Fruit fly (Drosophila melanogaster) whole organism, wandering third instar larva: Measurements from ENCODE around the gene CG13127.

Source experiments
- Abd-B ChIP-seq: fragments of >200 bp; optimal IDR thresholded peaks from 2 replicates; lab custom pipeline; 2017; ENCODE audit warnings: missing biosample characterization, missing genetic modification characterization
- CG32264 ChIP-seq: fragments of 200-800 bp; sonication (Bioruptor generic); optimal IDR thresholded peaks from 2 replicates; lab custom pipeline; 2016; ENCODE audit warnings: missing biosample characterization, missing genetic modification characterization
- CG9705 ChIP-seq: fragments of 200-800 bp; sonication (Bioruptor generic); optimal IDR thresholded peaks from 2 replicates; lab custom pipeline; 2018; ENCODE audit warnings: missing biosample characterization, mild to moderate bottlenecking, missing genetic modification characterization
- CrebA ChIP-seq: fragments of 200-800 bp; sonication (Bioruptor generic); optimal IDR thresholded peaks from 2 replicates; lab custom pipeline; 2016; ENCODE audit warnings: missing biosample characterization, mild to moderate bottlenecking, missing genetic modification characterization, borderline replicate concordance
- Dfd ChIP-seq: fragments of >200 bp; optimal IDR thresholded peaks from 2 replicates; lab custom pipeline; 2017; ENCODE audit warnings: missing biosample characterization, missing genetic modification characterization
- Dif ChIP-seq: fragments of 200-275, 200-300 bp; sonication (Bioruptor generic); optimal IDR thresholded peaks from 2 replicates; lab custom pipeline; 2018; ENCODE audit warnings: missing biosample characterization, missing genetic modification characterization; ENCODE audit not compliant: partially characterized antibody
- GATAd ChIP-seq: sonication (Bioruptor generic); optimal IDR thresholded peaks from 2 replicates; lab custom pipeline; 2016; ENCODE audit warnings: missing biosample characterization, missing genetic modification characterization
- HLH106 ChIP-seq: fragments of 200-800 bp; optimal IDR thresholded peaks from 3 replicates; lab custom pipeline; 2019; ENCODE audit warnings: missing biosample characterization, mild to moderate bottlenecking, missing genetic modification characterization, moderate library complexity
- Hnf4 ChIP-seq: fragments of 200-800 bp; sonication (Bioruptor generic); optimal IDR thresholded peaks from 2 replicates; lab custom pipeline; 2016; ENCODE audit warnings: missing biosample characterization, mild to moderate bottlenecking, missing genetic modification characterization
- Hr78 ChIP-seq: fragments of >200 bp; optimal IDR thresholded peaks from 2 replicates; lab custom pipeline; 2017; ENCODE audit warnings: missing biosample characterization, missing genetic modification characterization
- Hr83 ChIP-seq: fragments of 200-300 bp; sonication (Bioruptor generic); optimal IDR thresholded peaks from 2 replicates; lab custom pipeline; 2016; ENCODE audit warnings: missing biosample characterization, mild to moderate bottlenecking, missing genetic modification characterization, moderate library complexity; ENCODE audit not compliant: poor library complexity, severe bottlenecking
- Jra ChIP-seq: sonication (Bioruptor generic); optimal IDR thresholded peaks from 2 replicates; lab custom pipeline; 2016; ENCODE audit warnings: missing biosample characterization, missing genetic modification characterization
- Mio ChIP-seq: sonication (Bioruptor generic); optimal IDR thresholded peaks from 2 replicates; lab custom pipeline; 2016; ENCODE audit warnings: missing biosample characterization, missing genetic modification characterization
- Myc ChIP-seq: fragments of >200 bp; optimal IDR thresholded peaks from 2 replicates; lab custom pipeline; 2017
- N ChIP-seq: fragments of >200 bp; optimal IDR thresholded peaks from 2 replicates; lab custom pipeline; 2018; ENCODE audit warnings: missing biosample characterization, missing external identifiers, missing genetic modification characterization
- OdsH ChIP-seq: fragments of 200-800 bp; sonication (Bioruptor generic); optimal IDR thresholded peaks from 2 replicates; lab custom pipeline; 2016; ENCODE audit warnings: missing biosample characterization, mild to moderate bottlenecking, missing genetic modification characterization
- Rel ChIP-seq, 2 experiments: fragments of 200-800 bp; sonication (Bioruptor generic) in 1 of 2; optimal IDR thresholded peaks; 2 replicates in 1 of 2; 3 replicates in 1 of 2; lab custom pipeline; 2016 to 2019; ENCODE audit warnings: mild to moderate bottlenecking in 2 of 2, missing biosample characterization in 2 of 2, missing genetic modification characterization in 2 of 2, moderate library complexity in 1 of 2
- Sp1 ChIP-seq: fragments of 200-800 bp; sonication (Bioruptor generic); optimal IDR thresholded peaks from 3 replicates; lab custom pipeline; 2019; ENCODE audit warnings: missing biosample characterization, mild to moderate bottlenecking, missing genetic modification characterization, moderate library complexity
- Vsx2 ChIP-seq: fragments of 200-300, 225-300 bp; sonication (Bioruptor generic); optimal IDR thresholded peaks from 2 replicates; lab custom pipeline; 2018; ENCODE audit warnings: missing biosample characterization, missing genetic modification characterization; ENCODE audit not compliant: partially characterized antibody
- br ChIP-seq: fragments of 200-800 bp; sonication (Bioruptor generic); optimal IDR thresholded peaks from 2 replicates; lab custom pipeline; 2016; ENCODE audit warnings: missing biosample characterization, missing genetic modification characterization
- brk ChIP-seq: fragments of 200-800 bp; sonication (Bioruptor generic); optimal IDR thresholded peaks from 2 replicates; lab custom pipeline; 2016; ENCODE audit warnings: missing biosample characterization, mild to moderate bottlenecking, missing genetic modification characterization
- dl ChIP-seq, 2 experiments: fragments of 175-275, 200-275 bp in 1 of 2; fragments of 200-275 bp in 1 of 2; sonication (Bioruptor generic); optimal IDR thresholded peaks; lab custom pipeline; 2018; ENCODE audit warnings: mild to moderate bottlenecking in 2 of 2, missing biosample characterization in 2 of 2, missing genetic modification characterization in 2 of 2, moderate library complexity in 2 of 2; ENCODE audit not compliant: partially characterized antibody in 2 of 2, insufficient read depth in 1 of 2
- dmrt93B ChIP-seq: fragments of 200-800 bp; sonication (Bioruptor generic); optimal IDR thresholded peaks from 2 replicates; lab custom pipeline; 2018; ENCODE audit warnings: missing biosample characterization, mild to moderate bottlenecking, missing genetic modification characterization
- dsf ChIP-seq: sonication (Bioruptor generic); optimal IDR thresholded peaks from 2 replicates; lab custom pipeline; 2016; ENCODE audit warnings: missing biosample characterization, missing genetic modification characterization, borderline replicate concordance
- ey ChIP-seq: fragments of 200-800 bp; sonication (Bioruptor generic); optimal IDR thresholded peaks from 2 replicates; lab custom pipeline; 2016; ENCODE audit warnings: missing biosample characterization, missing genetic modification characterization
- foxo ChIP-seq, 2 experiments: fragments of 200-800 bp; sonication (Bioruptor generic); optimal IDR thresholded peaks; 2 replicates in 1 of 2; 3 replicates in 1 of 2; lab custom pipeline; 2016 to 2017; ENCODE audit warnings: missing biosample characterization in 2 of 2, missing genetic modification characterization in 2 of 2
- fru ChIP-seq: fragments of 200-800 bp; sonication (Bioruptor generic); optimal IDR thresholded peaks from 3 replicates; lab custom pipeline; 2016; ENCODE audit warnings: missing biosample characterization, mild to moderate bottlenecking, missing genetic modification characterization
- h ChIP-seq: fragments of 200-800 bp; sonication (Bioruptor generic); optimal IDR thresholded peaks from 3 replicates; lab custom pipeline; 2016; ENCODE audit warnings: missing biosample characterization, mild to moderate bottlenecking, missing genetic modification characterization
- jim ChIP-seq: fragments of 175-275, 200-325 bp; sonication (Bioruptor generic); optimal IDR thresholded peaks from 2 replicates; lab custom pipeline; 2016; ENCODE audit warnings: missing biosample characterization, mild to moderate bottlenecking, missing genetic modification characterization
- lola ChIP-seq: fragments of >200 bp; optimal IDR thresholded peaks from 2 replicates; lab custom pipeline; 2017; ENCODE audit warnings: missing biosample characterization, missing genetic modification characterization
- pan ChIP-seq: fragments of >200 bp; optimal IDR thresholded peaks from 2 replicates; lab custom pipeline; 2017
- psq ChIP-seq: fragments of 200-800 bp; sonication (Bioruptor generic); optimal IDR thresholded peaks from 3 replicates; lab custom pipeline; 2017; ENCODE audit warnings: missing biosample characterization, mild to moderate bottlenecking, missing genetic modification characterization, moderate library complexity
- rgr ChIP-seq: fragments of 200-800 bp; sonication (Bioruptor generic); optimal IDR thresholded peaks from 3 replicates; lab custom pipeline; 2016; ENCODE audit warnings: missing biosample characterization, mild to moderate bottlenecking, missing genetic modification characterization
- sage ChIP-seq: fragments of 200-800 bp; sonication (Bioruptor generic); optimal IDR thresholded peaks from 2 replicates; lab custom pipeline; 2016; ENCODE audit warnings: missing biosample characterization, mild to moderate bottlenecking, missing genetic modification characterization
- sv ChIP-seq: fragments of 200-800 bp; sonication (Bioruptor generic); optimal IDR thresholded peaks from 3 replicates; lab custom pipeline; 2016; ENCODE audit warnings: missing biosample characterization, missing genetic modification characterization
- tai ChIP-seq: sonication (Bioruptor generic); optimal IDR thresholded peaks from 2 replicates; lab custom pipeline; 2016; ENCODE audit warnings: missing biosample characterization, missing genetic modification characterization
- usp ChIP-seq: fragments of >200 bp; optimal IDR thresholded peaks from 2 replicates; lab custom pipeline; 2017; ENCODE audit warnings: missing biosample characterization, missing genetic modification characterization
- woc ChIP-seq: sonication (Bioruptor generic); optimal IDR thresholded peaks from 2 replicates; lab custom pipeline; 2016; ENCODE audit warnings: missing biosample characterization, mild to moderate bottlenecking, missing genetic modification characterization

Gene CG13127

DNA sequence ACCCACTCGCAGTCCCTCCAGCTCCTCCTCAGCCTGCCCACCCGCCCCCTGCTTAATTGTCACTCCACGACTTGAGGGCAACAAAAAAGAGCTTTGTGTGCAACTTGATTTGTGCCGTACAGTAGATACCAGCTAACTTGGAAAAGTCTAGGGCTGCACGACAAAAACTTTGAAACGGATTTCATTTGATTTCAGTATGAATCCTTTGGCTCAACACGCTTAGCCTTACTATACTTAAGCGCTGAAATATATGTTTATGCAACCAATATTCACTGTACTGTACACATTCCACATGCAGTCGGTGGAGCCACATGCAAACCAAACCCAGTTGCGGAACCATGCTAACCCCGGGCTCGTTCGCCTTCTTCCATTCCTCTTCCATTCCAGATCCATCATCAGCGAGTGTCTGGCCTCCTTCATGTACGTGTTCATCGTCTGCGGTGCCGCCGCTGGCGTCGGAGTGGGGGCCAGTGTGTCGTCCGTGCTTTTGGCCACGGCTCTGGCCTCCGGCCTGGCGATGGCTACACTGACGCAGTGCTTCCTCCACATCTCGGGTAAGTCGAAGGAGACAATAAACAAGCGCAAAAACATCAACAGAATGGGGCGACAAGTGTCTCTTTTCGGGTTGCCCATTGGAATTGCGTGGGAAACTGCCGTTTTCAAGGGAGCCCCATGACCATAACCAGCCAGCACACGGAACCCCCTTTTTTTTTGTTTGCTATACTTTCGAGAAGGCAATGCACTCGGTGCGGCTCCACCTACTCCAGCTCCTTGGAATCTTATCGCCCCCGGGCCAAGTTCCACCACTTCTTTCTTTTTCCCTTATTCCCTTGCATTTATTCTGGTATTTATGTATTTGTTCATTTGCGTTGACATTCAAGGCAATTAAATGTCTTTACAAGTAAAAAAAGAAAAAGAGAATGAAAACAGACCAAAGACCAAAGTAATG lies 39.8 kb upstream of the CG13127 start:
- TF ChIP-seq woc (GFP tag; lab: Kevin White, UChicago) (peak; percentile 90), Hnf4 (GFP tag; lab: Kevin White, UChicago) (peak; percentile 90), GATAd (GFP tag; lab: Kevin White, UChicago) (peak; percentile 45), Sp1 (GFP tag; lab: Kevin White, UChicago) (peak; percentile 89), br (GFP tag; lab: Kevin White, UChicago) (peak; percentile 92), psq (GFP tag; lab: Kevin White, UChicago) (peak; percentile 85), sage (GFP tag; lab: Kevin White, UChicago) (peak; percentile 78), usp (GFP tag; lab: Kevin White, UChicago) (no peak), Myc (lab: Kevin White, UChicago) (no peak), Hr83 (GFP tag; lab: Kevin White, UChicago) (peak; percentile 62), lola (GFP tag; lab: Kevin White, UChicago) (no peak), CG9705 (peak; percentile 90), Hr78 (GFP tag; lab: Kevin White, UChicago) (no peak), brk (GFP tag; lab: Kevin White, UChicago) (peak; percentile 62), Jra (GFP tag; lab: Kevin White, UChicago) (peak; percentile 69), OdsH (peak; percentile 89), foxo (GFP tag; optimal IDR thresholded peaks at IDR 0.05; lab: Kevin White, UChicago) (peak; percentile 37 to 92), sv (GFP tag; lab: Kevin White, UChicago) (no peak), jim (no peak), rgr (GFP tag; lab: Kevin White, UChicago) (peak; percentile 87), CG32264 (GFP tag; lab: Kevin White, UChicago) (peak; percentile 81), Vsx2 (no peak), Mio (GFP tag; lab: Kevin White, UChicago) (peak; percentile 54), CrebA (GFP tag; lab: Kevin White, UChicago) (no peak), Abd-B (GFP tag; lab: Kevin White, UChicago) (no peak), Rel (GFP tag; optimal IDR thresholded peaks at IDR 0.05; lab: Kevin White, UChicago) (peak; percentile 16), Rel (tag; optimal IDR thresholded peaks at IDR 0.05; lab: Kevin White, UChicago) (peak; percentile 70), N (GFP tag; lab: Kevin White, UChicago) (no peak), Dif (GFP tag; lab: Kevin White, UChicago) (no peak), dmrt93B (GFP tag; lab: Kevin White, UChicago) (peak; percentile 85), pan (lab: Kevin White, UChicago) (no peak), Dfd (GFP tag; lab: Kevin White, UChicago) (no peak), h (GFP tag; lab: Kevin White, UChicago) (peak; percentile 93), fru (peak; percentile 93), ey (GFP tag; lab: Kevin White, UChicago) (peak; percentile 91), tai (GFP tag; lab: Kevin White, UChicago) (no peak), HLH106 (peak; percentile 93), dsf (GFP tag; lab: Kevin White, UChicago) (peak; percentile 57), dl (GFP tag; optimal IDR thresholded peaks at IDR 0.05; lab: Kevin White, UChicago; ENCODE audit: insufficient read depth in 1 of 2, partially characterized antibody in 2 of 2) (no peak)
